Worm (Caenorhabditis elegans) whole organism, L1 larva: ENCODE results near the gene fsn-1.

Source experiments
- C16A3.4 ChIP-seq: fragments of 150-350 bp; optimal IDR thresholded peaks from 2 replicates; lab custom pipeline; 2014; ENCODE audit warnings: missing biosample characterization, missing genetic modification characterization
- C34B4.2 ChIP-seq: sonication (generic microtip); optimal IDR thresholded peaks from 2 replicates; lab custom pipeline; 2017; ENCODE audit warnings: mild to moderate bottlenecking, missing genetic modification characterization, missing compliant biosample characterization
- Y116A8C.19 ChIP-seq: sonication (generic microtip); optimal IDR thresholded peaks from 2 replicates; lab custom pipeline; 2016; ENCODE audit warnings: missing compliant biosample characterization, missing genetic modification characterization, borderline replicate concordance
- alr-1 ChIP-seq: fragments of 200-800 bp; sonication (Bioruptor generic); optimal IDR thresholded peaks from 2 replicates; lab custom pipeline; 2018; ENCODE audit warnings: borderline replicate concordance, mild to moderate bottlenecking, missing genetic modification characterization, missing compliant biosample characterization
- blmp-1 ChIP-seq: fragments of 150-350 bp; optimal IDR thresholded peaks from 2 replicates; lab custom pipeline; 2014; ENCODE audit warnings: missing biosample characterization, missing genetic modification characterization
- ceh-8 ChIP-seq: fragments of 200-800 bp; sonication (Bioruptor generic); optimal IDR thresholded peaks from 2 replicates; lab custom pipeline; 2018; ENCODE audit warnings: mild to moderate bottlenecking, missing genetic modification characterization, moderate library complexity, missing compliant biosample characterization
- dpl-1 ChIP-seq, 3 experiments: fragments of 150-350 bp in 2 of 3; sonication (generic microtip) in 1 of 3; optimal IDR thresholded peaks; 2 replicates each; lab custom pipeline; 2014 to 2017; ENCODE audit warnings: missing biosample characterization in 3 of 3, missing genetic modification characterization in 3 of 3, missing genetic modification reagents in 3 of 3
- dsc-1 ChIP-seq: sonication (generic microtip); optimal IDR thresholded peaks from 2 replicates; lab custom pipeline; 2016; ENCODE audit warnings: mild to moderate bottlenecking, missing genetic modification characterization, missing compliant biosample characterization
- egl-27 ChIP-seq, 2 experiments: fragments of 150-350 bp in 1 of 2; sonication (generic microtip); optimal IDR thresholded peaks; 3 replicates each; lab custom pipeline; 2017 to 2018; ENCODE audit warnings: missing biosample characterization in 2 of 2, missing genetic modification characterization in 2 of 2, missing genetic modification reagents in 2 of 2
- elt-2 ChIP-seq: sonication (generic microtip); optimal IDR thresholded peaks from 2 replicates; lab custom pipeline; 2016; ENCODE audit warnings: missing genetic modification characterization, mild to moderate bottlenecking, inconsistent platforms, missing compliant biosample characterization, missing genetic modification reagents
- elt-3 ChIP-seq, 6 experiments: fragments of 150-350 bp in 1 of 6; sonication (generic microtip); optimal IDR thresholded peaks; 2 replicates each; lab custom pipeline; 2017 to 2018; ENCODE audit warnings: missing biosample characterization in 6 of 6, missing genetic modification characterization in 6 of 6, inconsistent platforms in 1 of 6
- ets-5 ChIP-seq: fragments of 200-800 bp; sonication (Bioruptor generic); IDR thresholded peaks from 2 replicates; pipeline ENCODE4 v1.3.6; 2022; ENCODE audit warnings: missing genetic modification characterization, missing compliant biosample characterization
- grh-1 ChIP-seq: fragments of 200-800 bp; sonication (Bioruptor generic); IDR thresholded peaks from 2 replicates; pipeline ENCODE4 v1.3.6; 2022; ENCODE audit warnings: missing genetic modification reagents, missing genetic modification characterization, missing compliant biosample characterization
- hlh-17 ChIP-seq: fragments of 200-800 bp; sonication (Bioruptor generic); optimal IDR thresholded peaks from 2 replicates; lab custom pipeline; 2018; ENCODE audit warnings: missing genetic modification characterization, mild to moderate bottlenecking, missing compliant biosample characterization, moderate library complexity, borderline replicate concordance
- hpl-2 ChIP-seq: fragments of 150-350 bp; optimal IDR thresholded peaks from 2 replicates; lab custom pipeline; 2014; ENCODE audit warnings: missing biosample characterization, missing genetic modification reagents, missing genetic modification characterization
- isw-1 ChIP-seq: fragments of 200-800 bp; sonication (Bioruptor generic); IDR thresholded peaks from 2 replicates; pipeline ENCODE4 v1.3.6; 2022; ENCODE audit warnings: missing genetic modification characterization, missing compliant biosample characterization
- lin-13 ChIP-seq: fragments of 150-350 bp; optimal IDR thresholded peaks from 2 replicates; lab custom pipeline; 2014; ENCODE audit warnings: missing biosample characterization, missing genetic modification reagents, missing genetic modification characterization
- lin-14 ChIP-seq: fragments of 200-800 bp; sonication (Bioruptor generic); optimal IDR thresholded peaks from 2 replicates; lab custom pipeline; 2018; ENCODE audit warnings: mild to moderate bottlenecking, missing genetic modification characterization, moderate library complexity, missing compliant biosample characterization
- lin-35 ChIP-seq, 2 experiments: fragments of 150-350 bp; optimal IDR thresholded peaks; 2 replicates each; lab custom pipeline; 2014; ENCODE audit warnings: missing biosample characterization in 2 of 2, missing genetic modification characterization in 2 of 2, missing genetic modification reagents in 2 of 2
- lir-3 ChIP-seq: sonication (generic microtip); optimal IDR thresholded peaks from 2 replicates; lab custom pipeline; 2016; ENCODE audit warnings: mild to moderate bottlenecking, missing genetic modification characterization, moderate library complexity, missing compliant biosample characterization; ENCODE audit not compliant: poor library complexity
- lsy-2 ChIP-seq, 2 experiments: fragments of 150-350 bp; optimal IDR thresholded peaks; 2 replicates each; lab custom pipeline; 2014; ENCODE audit warnings: missing biosample characterization in 2 of 2, missing genetic modification characterization in 2 of 2
- nhr-11 ChIP-seq: fragments of 150-350 bp; optimal IDR thresholded peaks from 2 replicates; lab custom pipeline; 2014; ENCODE audit warnings: missing biosample characterization, missing genetic modification characterization
- nhr-12 ChIP-seq: sonication (generic microtip); optimal IDR thresholded peaks from 2 replicates; lab custom pipeline; 2017; ENCODE audit warnings: missing biosample characterization, missing genetic modification characterization
- nhr-19 ChIP-seq: fragments of 200-800 bp; sonication (Bioruptor generic); conservative IDR thresholded peaks from 2 replicates; pipeline ENCODE4 v1.3.6; 2022; ENCODE audit warnings: missing genetic modification characterization, missing compliant biosample characterization
- nhr-237 ChIP-seq: fragments of 150-350 bp; optimal IDR thresholded peaks from 2 replicates; lab custom pipeline; 2014; ENCODE audit warnings: missing biosample characterization, missing genetic modification characterization
- nhr-76 ChIP-seq: sonication (generic microtip); optimal IDR thresholded peaks from 2 replicates; lab custom pipeline; 2017; ENCODE audit warnings: missing biosample characterization, missing genetic modification characterization
- nhr-85 ChIP-seq: sonication (generic microtip); peaks from one replicate; lab custom pipeline; 2016; ENCODE audit warnings: missing genetic modification characterization, inconsistent platforms, missing compliant biosample characterization
- pag-3 ChIP-seq: sonication (generic microtip); optimal IDR thresholded peaks from 2 replicates; lab custom pipeline; 2017; ENCODE audit warnings: missing genetic modification characterization, mild to moderate bottlenecking, missing compliant biosample characterization, antibody characterized with exemption, borderline replicate concordance; ENCODE audit not compliant: insufficient read depth
- pqm-1 ChIP-seq: sonication (generic microtip); optimal IDR thresholded peaks from 3 replicates; lab custom pipeline; 2017; ENCODE audit warnings: missing biosample characterization, missing genetic modification characterization
- rnt-1 ChIP-seq: sonication (generic microtip); optimal IDR thresholded peaks from 2 replicates; lab custom pipeline; 2016; ENCODE audit warnings: mild to moderate bottlenecking, missing genetic modification characterization, moderate library complexity, missing compliant biosample characterization
- snpc-4 ChIP-seq: fragments of 150-350 bp; optimal IDR thresholded peaks from 2 replicates; lab custom pipeline; 2014; ENCODE audit warnings: missing biosample characterization, missing genetic modification characterization
- sptf-1 ChIP-seq: fragments of 150-350 bp; optimal IDR thresholded peaks from 2 replicates; lab custom pipeline; 2014; ENCODE audit warnings: missing biosample characterization, missing genetic modification characterization
- sup-37 ChIP-seq: fragments of 200-800 bp; sonication (Bioruptor generic); optimal IDR thresholded peaks from 2 replicates; lab custom pipeline; 2018; ENCODE audit warnings: mild to moderate bottlenecking, missing genetic modification characterization, missing compliant biosample characterization
- tbx-2 ChIP-seq: sonication (generic microtip); optimal IDR thresholded peaks from 2 replicates; lab custom pipeline; 2016; ENCODE audit warnings: missing genetic modification characterization, missing compliant biosample characterization
- unc-98 ChIP-seq: fragments of 200-800 bp; sonication (Bioruptor generic); IDR thresholded peaks from 2 replicates; pipeline ENCODE4 v1.3.6; 2022; ENCODE audit warnings: missing genetic modification characterization, missing compliant biosample characterization
- vab-15 ChIP-seq: sonication (generic microtip); optimal IDR thresholded peaks from 2 replicates; lab custom pipeline; 2017; ENCODE audit warnings: missing genotype, mild to moderate bottlenecking, missing genetic modification characterization, missing compliant biosample characterization
- xbp-1 ChIP-seq: sonication (generic microtip); optimal IDR thresholded peaks from 2 replicates; lab custom pipeline; 2016; ENCODE audit warnings: missing genetic modification characterization, missing compliant biosample characterization
- zag-1 ChIP-seq: fragments of 150-350 bp; optimal IDR thresholded peaks from 2 replicates; lab custom pipeline; 2014; ENCODE audit warnings: missing biosample characterization, missing genetic modification characterization
- zip-4 ChIP-seq: fragments of 200-800 bp; sonication (Bioruptor generic); optimal IDR thresholded peaks from 2 replicates; lab custom pipeline; 2018; ENCODE audit warnings: mild to moderate bottlenecking, missing genetic modification characterization, moderate library complexity, missing compliant biosample characterization
- ztf-11 ChIP-seq, 2 experiments: sonication (generic microtip); optimal IDR thresholded peaks; 2 replicates each; lab custom pipeline; 2016 to 2017; ENCODE audit warnings: missing genetic modification characterization in 2 of 2, missing biosample characterization in 1 of 2, missing compliant biosample characterization in 1 of 2
- ztf-4 ChIP-seq: fragments of 150-350 bp; optimal IDR thresholded peaks from 2 replicates; lab custom pipeline; 2014; ENCODE audit warnings: missing biosample characterization, missing genetic modification characterization

Gene fsn-1

DNA sequence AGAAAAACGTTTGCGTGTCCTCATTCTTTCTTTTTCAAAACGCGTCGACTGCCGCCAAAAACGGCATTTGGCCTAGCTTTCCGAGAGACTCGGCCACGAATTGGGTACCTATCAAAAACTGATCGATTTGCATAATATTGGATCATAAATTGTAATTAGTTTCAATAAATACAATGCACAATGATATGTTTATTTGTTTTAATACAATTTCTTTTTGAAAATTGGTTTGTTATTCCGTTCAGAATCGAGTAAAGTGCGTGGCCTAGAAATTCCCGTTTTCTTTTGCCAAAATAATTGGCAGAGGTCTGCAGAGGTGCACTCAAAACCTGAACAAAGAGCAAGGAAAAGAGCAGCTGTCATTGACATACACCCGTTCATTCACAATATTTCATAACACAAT lies 31.7 kb upstream of the fsn-1 start, which contains the start of gene F26F4.8 (continued):
- TF ChIP-seq pqm-1 (tag; lab: Kevin White, UChicago) (no peak), nhr-19 (no peak), nhr-12 (no peak), C16A3.4 (no peak), alr-1 (tag; lab: Kevin White, UChicago) (no peak), sup-37 (GFP tag; lab: Kevin White, UChicago) (no peak), ztf-11 (tag; optimal IDR thresholded peaks at IDR 0.05; lab: Kevin White, UChicago) (peak in 1 of 2 experiments; percentile 68), zag-1 (tag; lab: Kevin White, UChicago) (no peak), Y116A8C.19 (tag; lab: Kevin White, UChicago) (peak; percentile 5), isw-1 (peak; percentile 37), snpc-4 (peak; percentile 16), hpl-2 (GFP tag; lab: Kevin White, UChicago) (no peak), elt-2 (tag; lab: Kevin White, UChicago) (no peak), lin-35 (GFP tag; optimal IDR thresholded peaks at IDR 0.05; lab: Kevin White, UChicago) (peak; percentile 77 to 83), dsc-1 (tag; lab: Kevin White, UChicago) (peak; percentile 53), dpl-1 (GFP tag; optimal IDR thresholded peaks at IDR 0.05; lab: Kevin White, UChicago) (peak; percentile 52 to 84 (median 73)), ceh-8 (GFP tag; lab: Kevin White, UChicago) (no peak), rnt-1 (peak; percentile 59), zip-4 (GFP tag; lab: Kevin White, UChicago) (no peak), C34B4.2 (no peak), hlh-17 (GFP tag; lab: Kevin White, UChicago) (no peak), nhr-76 (no peak), pag-3 (peak; percentile 73), ztf-4 (no peak), nhr-85 (tag; lab: Kevin White, UChicago) (peak; percentile 69), xbp-1 (tag; lab: Kevin White, UChicago) (no peak), vab-15 (tag; lab: Kevin White, UChicago) (no peak), grh-1 (GFP tag; lab: Robert Waterston, UW) (no peak), lin-13 (GFP tag; lab: Kevin White, UChicago) (no peak)

DNA sequence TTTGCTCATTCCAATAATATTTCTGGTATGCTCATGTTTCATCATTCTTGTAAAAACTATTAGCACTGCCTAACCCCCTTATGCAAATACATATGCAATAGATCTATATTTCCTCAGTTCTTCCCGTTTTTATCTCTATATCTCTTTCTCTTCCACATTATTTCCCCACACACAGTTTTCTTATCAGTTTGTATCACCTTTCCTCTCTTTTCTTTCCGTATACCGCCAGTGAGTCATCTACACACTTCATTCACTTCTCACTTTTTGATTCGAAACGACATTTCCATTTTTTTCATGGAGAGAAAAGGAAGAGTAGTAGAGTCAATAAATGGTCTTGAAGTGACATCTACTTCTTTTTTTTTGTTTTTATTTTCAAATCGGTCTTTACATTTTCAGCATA lies 30.8 kb upstream of the fsn-1 start:
- TF ChIP-seq elt-2 (tag; lab: Kevin White, UChicago) (peak; percentile 32), lin-14 (GFP tag; lab: Kevin White, UChicago) (peak; percentile 16), elt-3 (tag; optimal IDR thresholded peaks at IDR 0.05; lab: Kevin White, UChicago) (peak in 1 of 6 experiments; percentile 51), nhr-11 (tag; lab: Kevin White, UChicago) (no peak), nhr-237 (tag; lab: Kevin White, UChicago) (no peak), ets-5 (GFP tag; lab: Robert Waterston, UW) (no peak), blmp-1 (tag; lab: Kevin White, UChicago) (peak; percentile 63), nhr-85 (tag; lab: Kevin White, UChicago) (peak; percentile 8)
- TF ChIP-seq, all 84 proteins: peak for 5

DNA sequence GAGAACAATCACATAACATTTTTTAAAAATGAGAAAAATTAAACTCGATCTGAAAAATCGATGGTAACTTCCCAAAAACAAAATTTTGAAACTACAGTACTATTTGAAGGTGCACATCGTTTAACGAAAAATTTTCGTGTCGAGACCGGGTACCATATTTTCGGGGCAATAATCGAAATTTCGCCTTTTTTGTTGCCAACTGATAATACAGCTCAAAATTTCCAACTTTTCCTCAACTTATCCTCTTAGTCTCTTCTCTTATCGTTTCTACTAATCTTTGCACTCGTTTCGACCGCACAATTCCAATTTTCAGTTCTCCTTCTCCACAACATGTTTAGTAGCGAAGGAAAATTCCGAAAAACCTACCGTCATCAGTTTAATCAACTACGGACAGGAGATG lies 30.2 kb upstream of the fsn-1 start, which contains the start of gene rom-1:
Gene rom-1 (plus strand): TSS at position 301 of the 400 bp plus-strand sequence.
- TF ChIP-seq egl-27 (tag; optimal IDR thresholded peaks at IDR 0.05; lab: Kevin White, UChicago), result no peak
- no peak for TF ChIP-seq unc-98 (GFP tag; lab: Robert Waterston, UW)
- no peak for TF ChIP-seq lsy-2 (tag; optimal IDR thresholded peaks at IDR 0.05; lab: Kevin White, UChicago)
- no peak for TF ChIP-seq elt-3 (tag; optimal IDR thresholded peaks at IDR 0.05; lab: Kevin White, UChicago)
- no peak for TF ChIP-seq lin-35 (GFP tag; optimal IDR thresholded peaks at IDR 0.05; lab: Kevin White, UChicago)
- no peak for TF ChIP-seq lir-3 (tag; lab: Kevin White, UChicago)
- no peak for TF ChIP-seq nhr-76
- no peak for TF ChIP-seq sptf-1
- no peak for TF ChIP-seq alr-1 (tag; lab: Kevin White, UChicago)
- TF ChIP-seq C34B4.2, result no peak
- TF ChIP-seq ets-5 (GFP tag; lab: Robert Waterston, UW), result no peak
- no peak for TF ChIP-seq nhr-19
- TF ChIP-seq tbx-2 (tag; lab: Kevin White, UChicago), result no peak
